Worm (Caenorhabditis elegans) whole organism, L1 larva: ENCODE measurements around the gene D1046.16.

Experiments
- blmp-1 ChIP-seq: fragments of 150-350 bp; optimal IDR thresholded peaks from 2 replicates; lab custom pipeline; 2014; ENCODE audit warnings: missing biosample characterization, missing genetic modification characterization
- ceh-8 ChIP-seq: fragments of 200-800 bp; sonication (Bioruptor generic); optimal IDR thresholded peaks from 2 replicates; lab custom pipeline; 2018; ENCODE audit warnings: mild to moderate bottlenecking, missing genetic modification characterization, moderate library complexity, missing compliant biosample characterization
- ceh-82 ChIP-seq, 3 experiments: fragments of 150-350 bp in 1 of 3; sonication (generic microtip) in 2 of 3; optimal IDR thresholded peaks; 2 replicates each; lab custom pipeline; 2014 to 2017; ENCODE audit warnings: missing biosample characterization in 3 of 3, missing genetic modification characterization in 3 of 3
- ceh-90 ChIP-seq: sonication (generic microtip); optimal IDR thresholded peaks from 2 replicates; lab custom pipeline; 2016; ENCODE audit warnings: missing genetic modification characterization, missing compliant biosample characterization
- dsc-1 ChIP-seq: sonication (generic microtip); optimal IDR thresholded peaks from 2 replicates; lab custom pipeline; 2016; ENCODE audit warnings: mild to moderate bottlenecking, missing genetic modification characterization, missing compliant biosample characterization
- efl-3 ChIP-seq: fragments of 200-800 bp; sonication (Bioruptor generic); optimal IDR thresholded peaks from 2 replicates; lab custom pipeline; 2018; ENCODE audit warnings: mild to moderate bottlenecking, missing genetic modification characterization, missing compliant biosample characterization
- egl-13 ChIP-seq: sonication (generic microtip); optimal IDR thresholded peaks from 2 replicates; lab custom pipeline; 2016; ENCODE audit warnings: missing genotype, missing genetic modification reagents, missing genetic modification characterization, missing compliant biosample characterization
- egl-27 ChIP-seq, 2 experiments: fragments of 150-350 bp in 1 of 2; sonication (generic microtip); optimal IDR thresholded peaks; 3 replicates each; lab custom pipeline; 2017 to 2018; ENCODE audit warnings: missing biosample characterization in 2 of 2, missing genetic modification characterization in 2 of 2, missing genetic modification reagents in 2 of 2
- ets-5 ChIP-seq: fragments of 200-800 bp; sonication (Bioruptor generic); IDR thresholded peaks from 2 replicates; pipeline ENCODE4 v1.3.6; 2022; ENCODE audit warnings: missing genetic modification characterization, missing compliant biosample characterization
- fkh-10 ChIP-seq: sonication (generic microtip); optimal IDR thresholded peaks from 2 replicates; lab custom pipeline; 2017; ENCODE audit warnings: missing biosample characterization, missing genetic modification reagents, missing genetic modification characterization
- fkh-4 ChIP-seq: sonication (generic microtip); optimal IDR thresholded peaks from 2 replicates; lab custom pipeline; 2016; ENCODE audit warnings: missing compliant biosample characterization, missing genetic modification characterization, borderline replicate concordance
- fkh-8 ChIP-seq: sonication (generic microtip); optimal IDR thresholded peaks from 2 replicates; lab custom pipeline; 2016; ENCODE audit warnings: mild to moderate bottlenecking, missing genetic modification characterization, missing compliant biosample characterization
- grh-1 ChIP-seq: fragments of 200-800 bp; sonication (Bioruptor generic); IDR thresholded peaks from 2 replicates; pipeline ENCODE4 v1.3.6; 2022; ENCODE audit warnings: missing genetic modification reagents, missing genetic modification characterization, missing compliant biosample characterization
- hlh-4 ChIP-seq: sonication (generic microtip); optimal IDR thresholded peaks from 2 replicates; lab custom pipeline; 2016; ENCODE audit warnings: mild to moderate bottlenecking, missing genetic modification characterization, missing compliant biosample characterization
- irx-1 ChIP-seq: sonication (generic microtip); optimal IDR thresholded peaks from 2 replicates; lab custom pipeline; 2016; ENCODE audit warnings: missing genetic modification characterization, missing compliant biosample characterization
- isw-1 ChIP-seq: fragments of 200-800 bp; sonication (Bioruptor generic); IDR thresholded peaks from 2 replicates; pipeline ENCODE4 v1.3.6; 2022; ENCODE audit warnings: missing genetic modification characterization, missing compliant biosample characterization
- jun-1 ChIP-seq: fragments of 150-350 bp; optimal IDR thresholded peaks from 2 replicates; lab custom pipeline; 2014; ENCODE audit warnings: missing biosample characterization, missing genetic modification reagents, missing genetic modification characterization
- lin-14 ChIP-seq: fragments of 200-800 bp; sonication (Bioruptor generic); optimal IDR thresholded peaks from 2 replicates; lab custom pipeline; 2018; ENCODE audit warnings: mild to moderate bottlenecking, missing genetic modification characterization, moderate library complexity, missing compliant biosample characterization
- lin-35 ChIP-seq, 2 experiments: fragments of 150-350 bp; optimal IDR thresholded peaks; 2 replicates each; lab custom pipeline; 2014; ENCODE audit warnings: missing biosample characterization in 2 of 2, missing genetic modification characterization in 2 of 2, missing genetic modification reagents in 2 of 2
- lir-3 ChIP-seq: sonication (generic microtip); optimal IDR thresholded peaks from 2 replicates; lab custom pipeline; 2016; ENCODE audit warnings: mild to moderate bottlenecking, missing genetic modification characterization, moderate library complexity, missing compliant biosample characterization; ENCODE audit not compliant: poor library complexity
- lsy-2 ChIP-seq, 2 experiments: fragments of 150-350 bp; optimal IDR thresholded peaks; 2 replicates each; lab custom pipeline; 2014; ENCODE audit warnings: missing biosample characterization in 2 of 2, missing genetic modification characterization in 2 of 2
- mdl-1 ChIP-seq, 2 experiments: fragments of 150-350 bp; optimal IDR thresholded peaks; 2 replicates each; lab custom pipeline; 2014 to 2017; ENCODE audit warnings: missing biosample characterization in 2 of 2, missing genetic modification characterization in 2 of 2, inconsistent platforms in 1 of 2
- mep-1 ChIP-seq: fragments of 150-350 bp; optimal IDR thresholded peaks from 2 replicates; lab custom pipeline; 2014; ENCODE audit warnings: missing biosample characterization, missing genetic modification characterization
- nhr-11 ChIP-seq: fragments of 150-350 bp; optimal IDR thresholded peaks from 2 replicates; lab custom pipeline; 2014; ENCODE audit warnings: missing biosample characterization, missing genetic modification characterization
- nhr-19 ChIP-seq: fragments of 200-800 bp; sonication (Bioruptor generic); conservative IDR thresholded peaks from 2 replicates; pipeline ENCODE4 v1.3.6; 2022; ENCODE audit warnings: missing genetic modification characterization, missing compliant biosample characterization
- nhr-20 ChIP-seq: sonication (generic microtip); optimal IDR thresholded peaks from 2 replicates; lab custom pipeline; 2016; ENCODE audit warnings: mild to moderate bottlenecking, missing genetic modification characterization, missing compliant biosample characterization
- nhr-237 ChIP-seq: fragments of 150-350 bp; optimal IDR thresholded peaks from 2 replicates; lab custom pipeline; 2014; ENCODE audit warnings: missing biosample characterization, missing genetic modification characterization
- nhr-28 ChIP-seq: fragments of 150-350 bp; optimal IDR thresholded peaks from 2 replicates; lab custom pipeline; 2014; ENCODE audit warnings: missing biosample characterization, missing genetic modification characterization
- nhr-77 ChIP-seq: fragments of 150-350 bp; optimal IDR thresholded peaks from 2 replicates; lab custom pipeline; 2014; ENCODE audit warnings: missing biosample characterization, missing genetic modification characterization
- nhr-84 ChIP-seq: sonication (generic microtip); optimal IDR thresholded peaks from 2 replicates; lab custom pipeline; 2017; ENCODE audit warnings: missing biosample characterization, missing genetic modification characterization
- nhr-90 ChIP-seq: sonication (generic microtip); optimal IDR thresholded peaks from 2 replicates; lab custom pipeline; 2016; ENCODE audit warnings: mild to moderate bottlenecking, missing genetic modification characterization, missing compliant biosample characterization; ENCODE audit not compliant: poor library complexity
- pag-3 ChIP-seq: sonication (generic microtip); optimal IDR thresholded peaks from 2 replicates; lab custom pipeline; 2017; ENCODE audit warnings: missing genetic modification characterization, mild to moderate bottlenecking, missing compliant biosample characterization, antibody characterized with exemption, borderline replicate concordance; ENCODE audit not compliant: insufficient read depth
- pax-3 ChIP-seq: fragments of 200-800 bp; sonication (Bioruptor generic); optimal IDR thresholded peaks from 2 replicates; lab custom pipeline; 2018; ENCODE audit warnings: mild to moderate bottlenecking, missing genetic modification characterization, moderate library complexity, missing compliant biosample characterization
- rnt-1 ChIP-seq: sonication (generic microtip); optimal IDR thresholded peaks from 2 replicates; lab custom pipeline; 2016; ENCODE audit warnings: mild to moderate bottlenecking, missing genetic modification characterization, moderate library complexity, missing compliant biosample characterization
- snpc-4 ChIP-seq: fragments of 150-350 bp; optimal IDR thresholded peaks from 2 replicates; lab custom pipeline; 2014; ENCODE audit warnings: missing biosample characterization, missing genetic modification characterization
- sox-4 ChIP-seq: sonication (generic microtip); optimal IDR thresholded peaks from 2 replicates; lab custom pipeline; 2016; ENCODE audit warnings: missing genetic modification characterization, missing compliant biosample characterization
- swsn-7 ChIP-seq: sonication (generic microtip); optimal IDR thresholded peaks from 2 replicates; lab custom pipeline; 2016; ENCODE audit warnings: missing genetic modification characterization, missing compliant biosample characterization
- unc-98 ChIP-seq: fragments of 200-800 bp; sonication (Bioruptor generic); IDR thresholded peaks from 2 replicates; pipeline ENCODE4 v1.3.6; 2022; ENCODE audit warnings: missing genetic modification characterization, missing compliant biosample characterization
- vab-15 ChIP-seq: sonication (generic microtip); optimal IDR thresholded peaks from 2 replicates; lab custom pipeline; 2017; ENCODE audit warnings: missing genotype, mild to moderate bottlenecking, missing genetic modification characterization, missing compliant biosample characterization
- xbp-1 ChIP-seq: sonication (generic microtip); optimal IDR thresholded peaks from 2 replicates; lab custom pipeline; 2016; ENCODE audit warnings: missing genetic modification characterization, missing compliant biosample characterization
- zag-1 ChIP-seq: fragments of 150-350 bp; optimal IDR thresholded peaks from 2 replicates; lab custom pipeline; 2014; ENCODE audit warnings: missing biosample characterization, missing genetic modification characterization
- ztf-11 ChIP-seq, 2 experiments: sonication (generic microtip); optimal IDR thresholded peaks; 2 replicates each; lab custom pipeline; 2016 to 2017; ENCODE audit warnings: missing genetic modification characterization in 2 of 2, missing biosample characterization in 1 of 2, missing compliant biosample characterization in 1 of 2

Gene D1046.16

DNA sequence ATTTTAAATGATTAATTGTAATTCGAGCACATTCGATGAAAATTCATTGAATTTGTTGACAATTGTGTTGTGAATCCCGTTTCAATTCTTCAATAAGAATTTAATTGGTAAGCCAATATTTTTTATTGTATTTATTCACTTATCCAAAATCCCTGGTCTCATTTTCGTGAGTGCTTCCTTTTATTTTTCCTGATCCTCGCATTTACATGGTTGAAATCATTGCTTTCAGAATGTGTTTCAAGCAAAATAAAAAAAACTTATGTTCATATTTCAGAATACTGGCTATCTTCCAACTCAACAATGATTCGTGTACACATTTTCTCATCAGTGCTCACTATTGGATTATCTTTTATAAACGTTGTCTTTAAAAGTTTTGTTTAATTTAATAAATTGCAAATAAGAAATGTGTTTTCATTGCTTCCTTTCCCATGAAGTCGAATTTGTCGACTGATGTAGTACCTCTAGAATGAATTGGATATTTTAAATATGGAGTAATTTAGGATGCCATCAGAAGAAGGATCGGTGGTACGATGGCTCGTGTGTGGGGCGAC is 8.1 kb downstream of the D1046.16 start, which contains the start of the genes D1046.18 and slc-25A26:
Gene D1046.18, plus strand, starts transcription at position 301 of the 551 bp plus-strand sequence.
Gene slc-25A26, plus strand, starts transcription at position 501 of the 551 bp plus-strand sequence.
- no peak for TF ChIP-seq efl-3 (GFP tag; lab: Kevin White, UChicago)
- no peak for TF ChIP-seq lin-14 (GFP tag; lab: Kevin White, UChicago)
- TF ChIP-seq hlh-4 (tag; lab: Kevin White, UChicago), result no peak
- no peak for TF ChIP-seq xbp-1 (tag; lab: Kevin White, UChicago)
- TF ChIP-seq pag-3 (tag; lab: Kevin White, UChicago), result no peak
- TF ChIP-seq ceh-90 (tag; lab: Kevin White, UChicago), result no peak
- TF ChIP-seq nhr-28 (tag; lab: Kevin White, UChicago), result no peak
- TF ChIP-seq nhr-237 (tag; lab: Kevin White, UChicago), result no peak
- no peak for TF ChIP-seq vab-15 (tag; lab: Kevin White, UChicago)
- TF ChIP-seq nhr-19 (GFP tag; lab: Robert Waterston, UW), result no peak
- no peak for TF ChIP-seq nhr-77 (tag; lab: Kevin White, UChicago)
- no peak for TF ChIP-seq fkh-4 (tag; lab: Kevin White, UChicago)
- TF ChIP-seq nhr-11 (tag; lab: Kevin White, UChicago), result no peak

DNA sequence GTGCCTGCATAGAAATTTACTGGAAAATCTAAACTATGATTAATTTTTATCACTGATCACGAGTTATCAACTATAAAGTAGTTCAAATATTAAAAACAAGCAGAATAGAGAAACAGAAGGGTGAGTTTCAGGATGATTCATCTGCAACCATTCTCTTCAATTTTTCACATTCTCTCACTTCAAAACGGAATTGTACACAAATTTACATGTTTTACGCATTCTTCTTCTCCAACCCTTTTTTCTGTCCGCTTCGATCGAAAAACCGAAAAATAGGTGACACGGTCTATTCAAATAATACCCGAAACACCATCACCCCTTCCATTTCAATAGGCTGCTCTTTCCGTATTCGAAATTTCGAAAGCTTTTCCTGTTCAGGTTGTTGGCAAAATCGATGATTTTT is 11.6 kb downstream of the D1046.16 start, which contains the start of gene D1046.4:
Gene D1046.4, plus strand, starts transcription at position 301 of the 400 bp plus-strand sequence.
- no peak for TF ChIP-seq egl-27 (tag; optimal IDR thresholded peaks at IDR 0.05; lab: Kevin White, UChicago)
- no peak for TF ChIP-seq zag-1 (tag; lab: Kevin White, UChicago)
- no peak for TF ChIP-seq swsn-7 (tag; lab: Kevin White, UChicago)
- no peak for TF ChIP-seq ceh-8
- TF ChIP-seq nhr-28 (tag; lab: Kevin White, UChicago), result no peak
- TF ChIP-seq unc-98 (GFP tag; lab: Robert Waterston, UW), result no peak
- no peak for TF ChIP-seq lin-35 (GFP tag; optimal IDR thresholded peaks at IDR 0.05; lab: Kevin White, UChicago)
- no peak for TF ChIP-seq lir-3
- TF ChIP-seq lin-14 (GFP tag; lab: Kevin White, UChicago), result no peak
- no peak for TF ChIP-seq vab-15 (tag; lab: Kevin White, UChicago)
- no peak for TF ChIP-seq sox-4 (tag; lab: Kevin White, UChicago)
- TF ChIP-seq mdl-1 (tag; optimal IDR thresholded peaks at IDR 0.05; lab: Kevin White, UChicago), result no peak
- TF ChIP-seq rnt-1 (tag; lab: Kevin White, UChicago), result no peak
- TF ChIP-seq fkh-4 (tag; lab: Kevin White, UChicago), result no peak
- TF ChIP-seq ztf-11 (tag; optimal IDR thresholded peaks at IDR 0.05; lab: Kevin White, UChicago), result no peak
- no peak for TF ChIP-seq blmp-1 (tag; lab: Kevin White, UChicago)

DNA sequence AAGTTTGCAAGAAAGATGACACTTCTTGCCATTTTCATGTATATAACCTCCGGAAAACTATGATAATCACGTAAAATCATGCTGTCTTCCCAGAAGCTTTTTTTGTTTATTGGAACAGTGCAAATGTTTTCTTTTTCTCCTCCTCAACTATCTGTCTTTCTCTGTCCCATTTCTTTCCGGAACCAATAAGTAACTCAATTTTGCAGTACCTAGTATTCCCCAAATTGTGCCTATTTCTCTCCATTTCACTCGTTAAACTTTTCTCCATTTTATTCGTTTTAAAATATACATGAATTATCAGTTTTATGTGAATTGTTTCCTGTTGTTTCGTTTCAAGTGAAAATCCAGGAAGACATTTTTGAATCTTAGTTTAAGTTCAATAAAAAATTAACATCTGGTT is 21.5 kb downstream of the D1046.16 start:
- no peak for TF ChIP-seq ets-5
- TF ChIP-seq hlh-4 (tag; lab: Kevin White, UChicago), result no peak
- peak; percentile 45 for TF ChIP-seq lin-14 (GFP tag; lab: Kevin White, UChicago)
- TF ChIP-seq fkh-10 (GFP tag; lab: Kevin White, UChicago), result peak; percentile 17

DNA sequence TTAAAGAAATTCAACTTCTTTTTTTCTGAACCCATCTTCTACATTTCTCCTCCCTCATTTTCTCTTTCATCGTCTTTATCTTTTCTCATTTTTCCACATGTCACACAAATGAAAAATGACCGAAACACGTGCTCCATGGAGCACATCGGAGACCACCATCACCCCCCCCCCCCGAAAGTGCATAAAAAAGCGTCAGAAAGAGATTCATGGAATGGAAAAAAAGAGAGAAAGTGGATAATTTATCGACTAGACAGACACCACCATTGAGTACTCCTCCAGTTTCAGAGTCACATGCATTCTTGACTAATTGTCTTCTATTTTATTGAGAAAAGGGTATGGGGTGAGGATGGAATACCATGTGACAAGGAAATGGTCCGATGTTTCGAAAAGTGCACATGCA is 25.2 kb downstream of the D1046.16 start:
- TF ChIP-seq lsy-2 (tag; optimal IDR thresholded peaks at IDR 0.05; lab: Kevin White, UChicago) (peak; percentile 31 to 62), egl-13 (tag; lab: Kevin White, UChicago) (peak; percentile 23), ceh-90 (tag; lab: Kevin White, UChicago) (no peak), nhr-84 (tag; lab: Kevin White, UChicago) (no peak), nhr-20 (peak; percentile 62), dsc-1 (tag; lab: Kevin White, UChicago) (peak; percentile 76), jun-1 (tag; lab: Kevin White, UChicago) (no peak), mdl-1 (tag; optimal IDR thresholded peaks at IDR 0.05; lab: Kevin White, UChicago) (peak in 1 of 2 experiments; percentile 52), mep-1 (tag; lab: Kevin White, UChicago) (peak; percentile 47), snpc-4 (tag; lab: Kevin White, UChicago) (peak; percentile 50), efl-3 (GFP tag; lab: Kevin White, UChicago) (no peak), ceh-82 (tag; optimal IDR thresholded peaks at IDR 0.05; lab: Kevin White, UChicago) (peak in 1 of 3 experiments; percentile 19), irx-1 (tag; lab: Kevin White, UChicago) (peak; percentile 32), fkh-8 (tag; lab: Kevin White, UChicago) (peak; percentile 73), pag-3 (tag; lab: Kevin White, UChicago) (no peak), ceh-8 (peak; percentile 86), isw-1 (GFP tag; lab: Robert Waterston, UW) (peak; percentile 20; the same call in 1 of the 2 replicates), nhr-90 (tag; lab: Kevin White, UChicago) (no peak), pax-3 (tag; lab: Kevin White, UChicago) (peak; percentile 0), xbp-1 (tag; lab: Kevin White, UChicago) (peak; percentile 50), grh-1 (GFP tag; lab: Robert Waterston, UW) (no peak), rnt-1 (tag; lab: Kevin White, UChicago) (peak; percentile 64), swsn-7 (tag; lab: Kevin White, UChicago) (peak; percentile 42), nhr-11 (tag; lab: Kevin White, UChicago) (no peak), nhr-28 (tag; lab: Kevin White, UChicago) (no peak)
